Worm (Caenorhabditis elegans): Measurements from ENCODE around the gene him-18.

Gene him-18

DNA sequence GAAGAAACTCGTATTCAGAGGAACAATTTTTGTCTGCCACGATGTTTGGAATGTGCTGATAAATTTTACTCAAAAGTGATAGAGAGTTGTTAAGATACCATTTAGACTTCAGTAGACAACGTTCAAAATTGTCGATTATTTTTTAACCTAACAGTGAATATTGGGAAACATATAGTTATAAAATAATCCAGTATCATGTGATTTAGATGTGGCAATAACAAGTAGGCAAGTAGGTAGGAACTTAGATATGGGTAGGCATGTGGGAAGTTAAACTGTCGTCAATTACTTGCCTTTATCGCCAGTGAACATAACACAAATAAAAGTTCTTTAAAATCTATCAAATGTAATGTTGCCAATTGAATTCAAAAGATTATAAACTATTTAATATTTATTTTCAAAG lies 43.5 kb downstream of the him-18 start, which contains the start of gene T23F11.11:
TSS of gene T23F11.11 (minus strand) at position 101 of the 400 bp plus-strand sequence.
- no peak for TF ChIP-seq nhr-25 (tag; optimal IDR thresholded peaks at IDR 0.05)
- no peak for TF ChIP-seq elt-1 (tag; optimal IDR thresholded peaks at IDR 0.05)
- no peak for TF ChIP-seq nhr-129 (tag; optimal IDR thresholded peaks at IDR 0.05)
- no peak for TF ChIP-seq sma-3 (GFP tag; optimal IDR thresholded peaks at IDR 0.05)
- no peak for TF ChIP-seq ztf-11 (tag; optimal IDR thresholded peaks at IDR 0.05)
- TF ChIP-seq nhr-21 (tag; optimal IDR thresholded peaks at IDR 0.05): no peak
- no peak for TF ChIP-seq lin-13 (GFP tag; optimal IDR thresholded peaks at IDR 0.05)
- TF ChIP-seq unc-55 (GFP tag; optimal IDR thresholded peaks at IDR 0.05): no peak
- no peak for TF ChIP-seq crh-2 (tag; optimal IDR thresholded peaks at IDR 0.05)
- TF ChIP-seq mbf-1 (tag; optimal IDR thresholded peaks at IDR 0.05): no peak
- no peak for TF ChIP-seq C34F6.9 (tag; optimal IDR thresholded peaks at IDR 0.05)
- TF ChIP-seq R02D3.7 (tag; optimal IDR thresholded peaks at IDR 0.05): no peak

ce11 chrIII:4668073-4668472 lies 46.9 kb downstream of the him-18 start:
- TF ChIP-seq ZK546.5 (tag; optimal IDR thresholded peaks at IDR 0.05) (no peak), blmp-1 (tag; optimal IDR thresholded peaks at IDR 0.05; ENCODE audit: insufficient read depth) (no peak), gmeb-1 (tag; optimal IDR thresholded peaks at IDR 0.05) (peak; percentile 10), nhr-129 (tag; optimal IDR thresholded peaks at IDR 0.05) (peak; percentile 5), fos-1 (tag; optimal IDR thresholded peaks at IDR 0.05) (peak; percentile 58), crh-2 (tag; optimal IDR thresholded peaks at IDR 0.05) (no peak), Y55F3AM.14 (GFP tag; optimal IDR thresholded peaks at IDR 0.05) (no peak), nhr-77 (tag; optimal IDR thresholded peaks at IDR 0.05) (no peak), unc-62 (GFP tag; optimal IDR thresholded peaks at IDR 0.05) (no peak), nhr-12 (tag; optimal IDR thresholded peaks at IDR 0.05) (no peak), mab-5 (tag; optimal IDR thresholded peaks at IDR 0.05) (no peak)

ce11 chrIII:4666753-4667400 lies 48.1 kb downstream of the him-18 start:
- no peak for TF ChIP-seq skn-1 (tag; optimal IDR thresholded peaks at IDR 0.05)
- TF ChIP-seq nhr-237 (tag; optimal IDR thresholded peaks at IDR 0.05): no peak
- TF ChIP-seq zag-1 (tag; optimal IDR thresholded peaks at IDR 0.05): peak; percentile 46
- TF ChIP-seq lin-11 (tag; optimal IDR thresholded peaks at IDR 0.05): no peak
- TF ChIP-seq unc-55 (GFP tag; optimal IDR thresholded peaks at IDR 0.05): peak; percentile 67
- peak; percentile 7 for TF ChIP-seq fos-1 (tag; optimal IDR thresholded peaks at IDR 0.05)
- TF ChIP-seq ztf-4 (tag; optimal IDR thresholded peaks at IDR 0.05): no peak
- peak; percentile 2 for TF ChIP-seq ceh-16 (tag; optimal IDR thresholded peaks at IDR 0.05)
- no peak for TF ChIP-seq elt-1 (tag; optimal IDR thresholded peaks at IDR 0.05)
- TF ChIP-seq ceh-82 (tag; optimal IDR thresholded peaks at IDR 0.05): no peak
- peak; percentile 47 for TF ChIP-seq nhr-21 (tag; optimal IDR thresholded peaks at IDR 0.05)
- TF ChIP-seq nhr-11 (tag; optimal IDR thresholded peaks at IDR 0.05): no peak
- TF ChIP-seq ama-1 (optimal IDR thresholded peaks at IDR 0.05): no peak
- no peak for TF ChIP-seq nhr-77 (tag; optimal IDR thresholded peaks at IDR 0.05)
- peak; percentile 65 for TF ChIP-seq F13H6.1 (tag; optimal IDR thresholded peaks at IDR 0.05)
- TF ChIP-seq snpc-4 (tag; optimal IDR thresholded peaks at IDR 0.05): no peak
- no peak for TF ChIP-seq ztf-11 (tag; optimal IDR thresholded peaks at IDR 0.05)
- no peak for TF ChIP-seq aly-2 (tag; optimal IDR thresholded peaks at IDR 0.05)
- TF ChIP-seq elt-3 (tag; optimal IDR thresholded peaks at IDR 0.05): no peak
- TF ChIP-seq unc-39 (tag; optimal IDR thresholded peaks at IDR 0.05): no peak
- peak; percentile 29 for TF ChIP-seq lin-13 (GFP tag; optimal IDR thresholded peaks at IDR 0.05)
- peak; percentile 34 for TF ChIP-seq nhr-6 (tag; optimal IDR thresholded peaks at IDR 0.05)
- TF ChIP-seq alr-1 (tag; optimal IDR thresholded peaks at IDR 0.05): no peak
- TF ChIP-seq ZK546.5 (tag; optimal IDR thresholded peaks at IDR 0.05): no peak
- peak; percentile 52 for TF ChIP-seq sma-3 (GFP tag; optimal IDR thresholded peaks at IDR 0.05)
- no peak for TF ChIP-seq nhr-12 (tag; optimal IDR thresholded peaks at IDR 0.05)
- peak; percentile 73 for TF ChIP-seq nhr-25 (tag; optimal IDR thresholded peaks at IDR 0.05)
- TF ChIP-seq peb-1 (tag; optimal IDR thresholded peaks at IDR 0.05): no peak
- TF ChIP-seq gmeb-1 (tag; optimal IDR thresholded peaks at IDR 0.05): no peak
- TF ChIP-seq egl-27 (tag; optimal IDR thresholded peaks at IDR 0.05): no peak
- no peak for TF ChIP-seq blmp-1 (tag; optimal IDR thresholded peaks at IDR 0.05; ENCODE audit: insufficient read depth)
- no peak for TF ChIP-seq mbf-1 (tag; optimal IDR thresholded peaks at IDR 0.05)
- TF ChIP-seq sem-4 (tag; optimal IDR thresholded peaks at IDR 0.05): no peak
- TF ChIP-seq lsy-2 (tag; optimal IDR thresholded peaks at IDR 0.05): peak in 1 of 2 experiments; percentile 52
- TF ChIP-seq ztf-1 (GFP tag; conservative IDR thresholded peaks at IDR 0.05): no peak
- TF ChIP-seq R02D3.7 (tag; optimal IDR thresholded peaks at IDR 0.05): no peak
- TF ChIP-seq C34F6.9 (tag; optimal IDR thresholded peaks at IDR 0.05): peak; percentile 70
- no peak for TF ChIP-seq mab-5 (tag; optimal IDR thresholded peaks at IDR 0.05)
- TF ChIP-seq nhr-23 (tag; optimal IDR thresholded peaks at IDR 0.05): no peak
- no peak for TF ChIP-seq nhr-10 (tag; optimal IDR thresholded peaks at IDR 0.05)
- TF ChIP-seq Y55F3AM.14 (GFP tag; optimal IDR thresholded peaks at IDR 0.05): no peak
- TF ChIP-seq nhr-129 (tag; optimal IDR thresholded peaks at IDR 0.05): peak; percentile 61
- peak; percentile 49 for TF ChIP-seq sma-9 (GFP tag; optimal IDR thresholded peaks at IDR 0.05)
- no peak for TF ChIP-seq sma-9 (tag; optimal IDR thresholded peaks at IDR 0.05)
- no peak for TF ChIP-seq dmd-4 (tag; optimal IDR thresholded peaks at IDR 0.05)

Measured in whole organism, L2 larva.